Fruit fly (Drosophila melanogaster) whole organism, embryonic: ENCODE data around the gene GstD11.

Source experiments
- CG10321 ChIP-seq: fragments of 200-800 bp; sonication (Bioruptor generic); IDR thresholded peaks from 2 replicates; pipeline ENCODE4 v1.3.6; 2022; ENCODE audit warnings: missing biosample characterization, missing genetic modification characterization
- CG11085 ChIP-seq: fragments of 200-800 bp; sonication (Bioruptor generic); IDR thresholded peaks from 2 replicates; pipeline ENCODE4 v1.3.6; 2022; ENCODE audit warnings: missing biosample characterization, missing genetic modification characterization
- CG11695 ChIP-seq: fragments of 200-800 bp; sonication (Bioruptor generic); IDR thresholded peaks from 3 replicates; pipeline ENCODE4 v1.3.6; 2022; ENCODE audit warnings: missing biosample characterization, missing genetic modification characterization
- CG12236 ChIP-seq: fragments of 200-800 bp; sonication (Bioruptor generic); optimal IDR thresholded peaks from 2 replicates; lab custom pipeline; 2016; ENCODE audit warnings: missing biosample characterization, missing genetic modification characterization
- CG12659 ChIP-seq: fragments of 200-800 bp; sonication (Bioruptor generic); optimal IDR thresholded peaks from 3 replicates; lab custom pipeline; 2017; ENCODE audit warnings: mild to moderate bottlenecking, missing biosample characterization, missing genetic modification reagents, missing genetic modification characterization
- CG13123 ChIP-seq: fragments of 200-800 bp; sonication (Bioruptor generic); optimal IDR thresholded peaks from 2 replicates; lab custom pipeline; 2016; ENCODE audit warnings: missing biosample characterization, missing genetic modification characterization
- CG13296 ChIP-seq: fragments of 200-800 bp; sonication (Bioruptor generic); optimal IDR thresholded peaks from 3 replicates; lab custom pipeline; 2018; ENCODE audit warnings: missing biosample characterization, mild to moderate bottlenecking, missing genetic modification characterization
- CG16863 ChIP-seq: fragments of 200-800 bp; sonication (Bioruptor generic); optimal IDR thresholded peaks from 3 replicates; lab custom pipeline; 2016; ENCODE audit warnings: missing biosample characterization, missing genetic modification characterization
- CG17802 ChIP-seq: fragments of 200-800 bp; sonication (Bioruptor generic); optimal IDR thresholded peaks from 2 replicates; lab custom pipeline; 2018; ENCODE audit warnings: missing biosample characterization, mild to moderate bottlenecking, missing genetic modification characterization, moderate library complexity
- CG18764 ChIP-seq: fragments of 200-800 bp; sonication (Bioruptor generic); optimal IDR thresholded peaks from 3 replicates; lab custom pipeline; 2016; ENCODE audit warnings: missing biosample characterization, missing genetic modification characterization
- CG30431 ChIP-seq: fragments of 200-800 bp; sonication (Bioruptor generic); optimal IDR thresholded peaks from 2 replicates; lab custom pipeline; 2017; ENCODE audit warnings: missing biosample characterization, missing genetic modification characterization
- CG33557 ChIP-seq: fragments of 200-800 bp; sonication (Bioruptor generic); optimal IDR thresholded peaks from 2 replicates; lab custom pipeline; 2019; ENCODE audit warnings: missing biosample characterization, mild to moderate bottlenecking, missing genetic modification characterization, moderate library complexity
- CG3847 ChIP-seq: fragments of 200-800 bp; sonication (Bioruptor generic); IDR thresholded peaks from 2 replicates; pipeline ENCODE4 v1.3.6; 2022; ENCODE audit warnings: missing biosample characterization, missing genetic modification characterization
- CG4360 ChIP-seq: fragments of 200-800 bp; sonication (Bioruptor generic); IDR thresholded peaks from 2 replicates; pipeline ENCODE4 v1.3.6; 2022; ENCODE audit warnings: missing biosample characterization, missing genetic modification characterization
- CG4707 ChIP-seq: fragments of 200-800 bp; sonication (Bioruptor generic); optimal IDR thresholded peaks from 2 replicates; lab custom pipeline; 2018; ENCODE audit warnings: missing biosample characterization, mild to moderate bottlenecking, missing genetic modification characterization, moderate library complexity
- CG8924 ChIP-seq: fragments of 200-800 bp; optimal IDR thresholded peaks from 3 replicates; lab custom pipeline; 2019; ENCODE audit warnings: missing biosample characterization, mild to moderate bottlenecking, missing genetic modification characterization, moderate library complexity
- Dll ChIP-seq: fragments of 200-800 bp; sonication (Bioruptor generic); IDR thresholded peaks from 4 replicates; pipeline ENCODE4 v1.3.6; 2022; ENCODE audit warnings: missing biosample characterization, missing genetic modification characterization; ENCODE audit not compliant: partially characterized antibody
- GATAe ChIP-seq: fragments of 200-800 bp; sonication (Bioruptor generic); conservative IDR thresholded peaks from 2 replicates; pipeline ENCODE4 v1.3.6; 2022; ENCODE audit warnings: missing biosample characterization, missing genetic modification characterization
- Gsc ChIP-seq: fragments of 200-800 bp; sonication (Bioruptor generic); IDR thresholded peaks from 2 replicates; pipeline ENCODE4 v1.3.6; 2022; ENCODE audit warnings: missing biosample characterization, missing genetic modification characterization
- HLH3B ChIP-seq: fragments of 200-800 bp; sonication (Bioruptor generic); IDR thresholded peaks from 2 replicates; pipeline ENCODE4 v1.3.6; 2022; ENCODE audit warnings: missing biosample characterization, missing genetic modification characterization
- HmgD ChIP-seq: fragments of 200-800 bp; sonication (Bioruptor generic); optimal IDR thresholded peaks from 3 replicates; lab custom pipeline; 2016; ENCODE audit warnings: missing biosample characterization, missing genetic modification characterization
- Hr3 ChIP-seq: fragments of 200-800 bp; sonication (Bioruptor generic); optimal IDR thresholded peaks from 3 replicates; lab custom pipeline; 2016; ENCODE audit warnings: missing biosample characterization, missing genetic modification characterization
- Hr51 ChIP-seq, 2 experiments: fragments of 200-800 bp; sonication (Bioruptor generic); optimal IDR thresholded peaks; 2 replicates in 1 of 2; 3 replicates in 1 of 2; lab custom pipeline; 2016 to 2018; ENCODE audit warnings: missing biosample characterization in 2 of 2, missing genetic modification characterization in 2 of 2, mild to moderate bottlenecking in 1 of 2, moderate library complexity in 1 of 2
- Jarid2 ChIP-seq: fragments of 200-800 bp; sonication (Bioruptor generic); optimal IDR thresholded peaks from 3 replicates; lab custom pipeline; 2017; ENCODE audit warnings: mild to moderate bottlenecking, missing biosample characterization, missing genetic modification reagents, missing genetic modification characterization
- Mad ChIP-seq: fragments of 200-800 bp; sonication (Bioruptor generic); optimal IDR thresholded peaks from 2 replicates; lab custom pipeline; 2016; ENCODE audit warnings: missing biosample characterization, missing genetic modification characterization
- Oli ChIP-seq: fragments of 200-800 bp; sonication (Bioruptor generic); optimal IDR thresholded peaks from 2 replicates; lab custom pipeline; 2018; ENCODE audit warnings: missing biosample characterization, mild to moderate bottlenecking, missing genetic modification characterization, moderate library complexity
- PHDP ChIP-seq: fragments of 200-800 bp; sonication (Bioruptor generic); optimal IDR thresholded peaks from 3 replicates; lab custom pipeline; 2018; ENCODE audit warnings: missing biosample characterization, mild to moderate bottlenecking, missing genetic modification characterization, moderate library complexity
- Side ChIP-seq: fragments of 200-800 bp; sonication (Bioruptor generic); optimal IDR thresholded peaks from 2 replicates; lab custom pipeline; 2016; ENCODE audit warnings: missing biosample characterization, missing genetic modification characterization
- Xbp1 ChIP-seq: fragments of 200-800 bp; sonication (Bioruptor generic); optimal IDR thresholded peaks from 3 replicates; lab custom pipeline; 2016; ENCODE audit warnings: missing biosample characterization, mild to moderate bottlenecking, missing genetic modification characterization
- ato ChIP-seq: fragments of 200-800 bp; sonication (Bioruptor generic); IDR thresholded peaks from 2 replicates; pipeline ENCODE4 v1.3.6; 2022; ENCODE audit warnings: missing biosample characterization, missing genetic modification characterization; ENCODE audit not compliant: partially characterized antibody
- az2 ChIP-seq: fragments of 200-800 bp; sonication (Bioruptor generic); optimal IDR thresholded peaks from 3 replicates; lab custom pipeline; 2016; ENCODE audit warnings: missing biosample characterization, missing genetic modification characterization
- bsh ChIP-seq, 2 experiments: fragments of 200-800 bp; sonication (Bioruptor generic); optimal IDR thresholded peaks; 2 replicates each; lab custom pipeline; 2017 to 2018; ENCODE audit warnings: mild to moderate bottlenecking in 2 of 2, missing biosample characterization in 2 of 2, missing genetic modification characterization in 2 of 2, moderate library complexity in 1 of 2
- cg ChIP-seq: fragments of 200-800 bp; sonication (Bioruptor generic); optimal IDR thresholded peaks from 3 replicates; lab custom pipeline; 2019; ENCODE audit warnings: missing biosample characterization, mild to moderate bottlenecking, missing genetic modification characterization, moderate library complexity
- da ChIP-seq: fragments of 200-800 bp; sonication (Bioruptor generic); optimal IDR thresholded peaks from 2 replicates; lab custom pipeline; 2016; ENCODE audit warnings: missing biosample characterization, missing genetic modification characterization
- dimm ChIP-seq: fragments of 200-800 bp; sonication (Bioruptor generic); IDR thresholded peaks from 2 replicates; pipeline ENCODE4 v1.3.6; 2022; ENCODE audit warnings: missing biosample characterization, missing genetic modification characterization
- emc ChIP-seq: fragments of 200-800 bp; sonication (Bioruptor generic); optimal IDR thresholded peaks from 2 replicates; lab custom pipeline; 2016; ENCODE audit warnings: missing biosample characterization, missing genetic modification characterization
- fd96Cb ChIP-seq: fragments of 200-800 bp; sonication (Bioruptor generic); optimal IDR thresholded peaks from 2 replicates; lab custom pipeline; 2018; ENCODE audit warnings: missing biosample characterization, mild to moderate bottlenecking, missing genetic modification characterization, moderate library complexity
- lab ChIP-seq: fragments of 200-800 bp; sonication (Bioruptor generic); optimal IDR thresholded peaks from 3 replicates; lab custom pipeline; 2017; ENCODE audit warnings: missing biosample characterization, missing genetic modification characterization, mild to moderate bottlenecking, moderate library complexity, missing genetic modification reagents
- lilli ChIP-seq: fragments of 200-800 bp; sonication (Bioruptor generic); optimal IDR thresholded peaks from 3 replicates; lab custom pipeline; 2016; ENCODE audit warnings: missing biosample characterization, missing genetic modification characterization
- mld ChIP-seq: fragments of 200-800 bp; sonication (Bioruptor generic); IDR thresholded peaks from 3 replicates; pipeline ENCODE4 v1.3.6; 2022; ENCODE audit warnings: missing biosample characterization, missing genetic modification characterization; ENCODE audit not compliant: partially characterized antibody
- nmo ChIP-seq: fragments of 200-800 bp; sonication (Bioruptor generic); optimal IDR thresholded peaks from 2 replicates; lab custom pipeline; 2018; ENCODE audit warnings: missing biosample characterization, mild to moderate bottlenecking, missing genetic modification characterization, moderate library complexity
- rib ChIP-seq: fragments of 200-800 bp; sonication (Bioruptor generic); IDR thresholded peaks from 2 replicates; pipeline ENCODE4 v1.3.6; 2022; ENCODE audit warnings: missing biosample characterization, missing genetic modification characterization
- salm ChIP-seq: fragments of 200-800 bp; sonication (Bioruptor generic); optimal IDR thresholded peaks from 2 replicates; lab custom pipeline; 2018; ENCODE audit warnings: missing biosample characterization, mild to moderate bottlenecking, missing genetic modification characterization
- sisA ChIP-seq: fragments of 200-800 bp; sonication (Bioruptor generic); IDR thresholded peaks from 2 replicates; pipeline ENCODE4 v1.3.6; 2022; ENCODE audit warnings: missing biosample characterization, missing genetic modification characterization
- slou ChIP-seq: fragments of 200-800 bp; sonication (Bioruptor generic); optimal IDR thresholded peaks from 3 replicates; lab custom pipeline; 2016; ENCODE audit warnings: missing biosample characterization, missing genetic modification characterization
- ssp ChIP-seq: fragments of 200-800 bp; sonication (Bioruptor generic); IDR thresholded peaks from 2 replicates; pipeline ENCODE4 v1.3.6; 2022; ENCODE audit warnings: missing biosample characterization, missing genetic modification characterization
- trh ChIP-seq: fragments of 200-800 bp; sonication (Bioruptor generic); optimal IDR thresholded peaks from 2 replicates; lab custom pipeline; 2016; ENCODE audit warnings: missing biosample characterization, missing genetic modification characterization
- tx ChIP-seq: fragments of 200-800 bp; sonication (Bioruptor generic); optimal IDR thresholded peaks from 2 replicates; lab custom pipeline; 2016; ENCODE audit warnings: missing biosample characterization, missing genetic modification characterization
- vvl ChIP-seq: fragments of 200-800 bp; sonication (Bioruptor generic); IDR thresholded peaks from 2 replicates; pipeline ENCODE4 v1.3.6; 2022; ENCODE audit warnings: missing biosample characterization, missing genetic modification characterization
- wor ChIP-seq: fragments of 200-800 bp; sonication (Bioruptor generic); IDR thresholded peaks from 2 replicates; pipeline ENCODE4 v1.3.6; 2022; ENCODE audit warnings: missing biosample characterization, missing genetic modification characterization
- z ChIP-seq: fragments of 200-800 bp; sonication (Bioruptor generic); IDR thresholded peaks from 3 replicates; pipeline ENCODE4 v1.3.6; 2022; ENCODE audit warnings: missing biosample characterization, missing genetic modification characterization

Gene GstD11

DNA sequence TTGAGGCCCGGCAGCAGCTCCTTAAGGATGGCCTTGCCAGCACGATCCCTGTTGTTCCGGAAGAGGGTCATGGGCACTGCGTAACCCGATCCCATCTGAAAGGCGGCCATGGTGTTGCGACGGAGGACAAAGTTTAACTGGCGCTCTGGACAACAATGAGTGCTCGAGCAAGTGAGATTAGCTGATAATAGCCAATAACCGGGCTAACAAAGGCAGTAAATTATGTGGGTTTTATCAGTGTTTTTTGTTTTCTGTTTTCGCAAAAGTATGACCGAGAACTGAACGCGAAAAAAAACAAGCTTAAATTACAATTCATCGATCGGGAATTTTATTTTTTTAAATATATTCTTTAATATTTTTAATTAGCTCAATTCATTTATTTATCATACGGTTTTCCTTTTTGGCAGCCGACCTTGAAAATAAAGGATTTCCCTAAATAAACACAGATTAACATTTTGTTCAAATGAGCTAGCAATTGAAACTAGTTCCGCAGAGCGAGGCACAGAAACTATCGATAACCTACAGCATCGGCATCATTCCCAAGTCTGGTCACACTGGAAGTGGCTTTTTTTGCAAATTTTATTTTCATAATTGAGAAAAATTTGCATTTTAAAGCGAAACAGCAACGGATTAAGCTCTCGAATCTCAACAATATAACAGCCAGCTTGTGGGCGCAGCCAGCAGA is 30.3 kb downstream of the GstD11 start, which contains the start of the genes Dip-C and pps (continued):
- no peak for TF ChIP-seq Mad (GFP tag; lab: Kevin White, UChicago)
- TF ChIP-seq Xbp1 (GFP tag; lab: Kevin White, UChicago) = peak; percentile 3
- TF ChIP-seq salm (tag; lab: Kevin White, UChicago) = no peak
- no peak for TF ChIP-seq Hr51 (GFP tag; optimal IDR thresholded peaks at IDR 0.05; lab: Kevin White, UChicago)
- no peak for TF ChIP-seq Oli
- TF ChIP-seq fd96Cb (tag; lab: Kevin White, UChicago) = no peak
- TF ChIP-seq Jarid2 (GFP tag; lab: Kevin White, UChicago) = no peak
- no peak for TF ChIP-seq CG33557
- TF ChIP-seq z = no peak
- TF ChIP-seq ato (GFP tag; lab: Robert Waterston, UW) = peak; percentile 58; the same call in 1 of the 2 replicates
- no peak for TF ChIP-seq CG18764 (GFP tag; lab: Kevin White, UChicago)
- TF ChIP-seq CG11085 = no peak
- TF ChIP-seq CG12659 = peak; percentile 63
- no peak for TF ChIP-seq az2 (GFP tag; lab: Kevin White, UChicago)
- TF ChIP-seq slou (GFP tag; lab: Kevin White, UChicago) = no peak
- no peak for TF ChIP-seq Gsc (GFP tag; lab: Robert Waterston, UW)
- no peak for TF ChIP-seq trh (GFP tag; lab: Kevin White, UChicago)
- no peak for TF ChIP-seq CG13296 (GFP tag; lab: Kevin White, UChicago)
- no peak for TF ChIP-seq PHDP
- peak; percentile 40 for TF ChIP-seq nmo (GFP tag; lab: Kevin White, UChicago)
- no peak for TF ChIP-seq CG13123
- no peak for TF ChIP-seq lilli (GFP tag; lab: Kevin White, UChicago)
- TF ChIP-seq CG11695 (GFP tag; lab: Robert Waterston, UW) = no peak
- TF ChIP-seq mld = no peak
- TF ChIP-seq CG4707 = no peak
- TF ChIP-seq sisA (GFP tag; lab: Robert Waterston, UW) = no peak
- TF ChIP-seq CG30431 (GFP tag; lab: Kevin White, UChicago) = no peak
- no peak; the same call in 1 of the 2 replicates for TF ChIP-seq vvl (GFP tag; lab: Robert Waterston, UW)
- TF ChIP-seq emc (GFP tag; lab: Kevin White, UChicago) = no peak
- TF ChIP-seq Dll (GFP tag; lab: Robert Waterston, UW) = peak; percentile 75
- TF ChIP-seq CG3847 (GFP tag; lab: Robert Waterston, UW) = no peak
- no peak for TF ChIP-seq CG10321 (GFP tag; lab: Robert Waterston, UW)
- TF ChIP-seq lab (GFP tag; lab: Kevin White, UChicago) = no peak
- TF ChIP-seq wor (GFP tag; lab: Robert Waterston, UW) = no peak
- TF ChIP-seq Side (GFP tag; lab: Kevin White, UChicago) = no peak
- TF ChIP-seq HmgD = no peak
- TF ChIP-seq CG17802 (tag; lab: Kevin White, UChicago) = no peak
- TF ChIP-seq Hr3 (GFP tag; lab: Kevin White, UChicago) = no peak
- no peak for TF ChIP-seq dimm
- TF ChIP-seq bsh (GFP tag; optimal IDR thresholded peaks at IDR 0.05; lab: Kevin White, UChicago) = no peak
- no peak for TF ChIP-seq GATAe
- no peak for TF ChIP-seq CG16863 (GFP tag; lab: Kevin White, UChicago)
- TF ChIP-seq CG4360 (GFP tag; lab: Robert Waterston, UW) = no peak
- no peak for TF ChIP-seq CG12236 (GFP tag; lab: Kevin White, UChicago)
- no peak for TF ChIP-seq ssp (GFP tag; lab: Robert Waterston, UW)
- no peak for TF ChIP-seq rib
- peak; percentile 37 for TF ChIP-seq CG8924 (tag; lab: Kevin White, UChicago)
- TF ChIP-seq da (GFP tag; lab: Kevin White, UChicago) = no peak
- TF ChIP-seq cg (GFP tag; lab: Kevin White, UChicago) = no peak
- TF ChIP-seq tx (GFP tag; lab: Kevin White, UChicago) = no peak
- no peak for TF ChIP-seq HLH3B
